Worm (Caenorhabditis elegans) whole organism, L4 larva: ENCODE data around the gene clec-41.
A peak's percentile ranks its signal among the peaks of the same experiment; 100 is the strongest.

Source experiments
- F37D6.2 ChIP-seq: sonication (generic microtip); optimal IDR thresholded peaks from 2 replicates; lab custom pipeline; 2016; ENCODE audit warnings: mild to moderate bottlenecking, missing genetic modification characterization, missing compliant biosample characterization
- F49E8.2 ChIP-seq: sonication (generic microtip); optimal IDR thresholded peaks from 2 replicates; lab custom pipeline; 2016; ENCODE audit warnings: missing compliant biosample characterization, mild to moderate bottlenecking, missing genetic modification characterization, borderline replicate concordance
- T20F7.1 ChIP-seq: fragments of 200-800 bp; sonication (Bioruptor generic); optimal IDR thresholded peaks from 2 replicates; lab custom pipeline; 2018; ENCODE audit warnings: mild to moderate bottlenecking, missing genetic modification characterization, missing compliant biosample characterization
- Y75B8A.6 ChIP-seq: fragments of 200-800 bp; sonication (Bioruptor generic); IDR thresholded peaks from 2 replicates; pipeline ENCODE4 v1.3.6; 2022; ENCODE audit warnings: missing genetic modification reagents, missing genetic modification characterization, missing compliant biosample characterization
- ZK337.2 ChIP-seq: fragments of 200-800 bp; sonication (Bioruptor generic); IDR thresholded peaks from 2 replicates; pipeline ENCODE4 v1.3.6; 2022; ENCODE audit warnings: missing genetic modification reagents, missing genetic modification characterization, missing compliant biosample characterization
- aha-1 ChIP-seq: fragments of 150-350 bp; peaks from one replicate; lab custom pipeline; 2014; ENCODE audit warnings: missing biosample characterization, missing genetic modification characterization
- aly-2 ChIP-seq: sonication (generic microtip); optimal IDR thresholded peaks from 2 replicates; lab custom pipeline; 2018; ENCODE audit warnings: missing biosample characterization, missing genetic modification characterization
- ama-1 ChIP-seq: fragments of 150-350 bp; optimal IDR thresholded peaks from 2 replicates; lab custom pipeline; 2014; ENCODE audit warnings: inconsistent platforms, mixed read lengths
- arid-1 ChIP-seq: fragments of 200-800 bp; sonication (Bioruptor generic); conservative IDR thresholded peaks from 2 replicates; pipeline ENCODE4 v1.3.6; 2022; ENCODE audit warnings: missing genetic modification reagents, missing genetic modification characterization, missing compliant biosample characterization
- ceh-20 ChIP-seq: fragments of 200-800 bp; sonication (Bioruptor generic); IDR thresholded peaks from 2 replicates; pipeline ENCODE4 v1.3.6; 2022; ENCODE audit warnings: missing genetic modification reagents, missing genetic modification characterization, missing compliant biosample characterization
- ceh-28 ChIP-seq: fragments of 150-350 bp; optimal IDR thresholded peaks from 2 replicates; lab custom pipeline; 2014; ENCODE audit warnings: missing biosample characterization, missing genetic modification reagents, missing genetic modification characterization
- ceh-82 ChIP-seq: sonication (generic microtip); optimal IDR thresholded peaks from 2 replicates; lab custom pipeline; 2017; ENCODE audit warnings: missing biosample characterization, missing genetic modification characterization
- ces-1 ChIP-seq: fragments of 150-350 bp; sonication (generic microtip); optimal IDR thresholded peaks from 4 replicates; lab custom pipeline; 2014; ENCODE audit warnings: missing biosample characterization, missing genetic modification reagents, missing genetic modification characterization
- dmd-6 ChIP-seq: fragments of 200-800 bp; sonication (Bioruptor generic); IDR thresholded peaks from 2 replicates; pipeline ENCODE4 v1.3.6; 2022; ENCODE audit warnings: missing genetic modification reagents, missing genetic modification characterization, missing compliant biosample characterization
- dmd-8 ChIP-seq: fragments of 200-800 bp; sonication (Bioruptor generic); IDR thresholded peaks from 2 replicates; pipeline ENCODE4 v1.3.6; 2022; ENCODE audit warnings: missing genetic modification characterization, missing compliant biosample characterization
- dpl-1 ChIP-seq: fragments of 150-350 bp; optimal IDR thresholded peaks from 2 replicates; lab custom pipeline; 2014; ENCODE audit warnings: missing biosample characterization, missing genetic modification reagents, missing genetic modification characterization
- egl-27 ChIP-seq: sonication (generic microtip); optimal IDR thresholded peaks from 3 replicates; lab custom pipeline; 2017; ENCODE audit warnings: missing biosample characterization, missing genetic modification reagents, missing genetic modification characterization
- fkh-10 ChIP-seq: fragments of 150-350 bp; optimal IDR thresholded peaks from 2 replicates; lab custom pipeline; 2014; ENCODE audit warnings: missing biosample characterization, missing genetic modification reagents, missing genetic modification characterization
- gei-8 ChIP-seq: fragments of 200-800 bp; sonication (Bioruptor generic); optimal IDR thresholded peaks from 2 replicates; lab custom pipeline; 2018; ENCODE audit warnings: mild to moderate bottlenecking, missing genetic modification characterization, missing compliant biosample characterization
- hif-1 ChIP-seq, 2 experiments: sonication (generic microtip); optimal IDR thresholded peaks; 2 replicates each; lab custom pipeline; 2016 to 2017; ENCODE audit warnings: missing compliant biosample characterization in 2 of 2, missing genetic modification characterization in 2 of 2, missing genetic modification reagents in 2 of 2, missing genotype in 2 of 2, mild to moderate bottlenecking in 1 of 2
- hmg-1.1 ChIP-seq: fragments of 200-800 bp; sonication (Bioruptor generic); IDR thresholded peaks from 2 replicates; pipeline ENCODE4 v1.3.6; 2022; ENCODE audit warnings: missing genetic modification reagents, missing genetic modification characterization, missing compliant biosample characterization
- lsy-2 ChIP-seq, 2 experiments: fragments of 150-350 bp in 1 of 2; sonication (generic microtip) in 1 of 2; optimal IDR thresholded peaks; 2 replicates each; lab custom pipeline; 2014 to 2017; ENCODE audit warnings: missing biosample characterization in 2 of 2, missing genetic modification characterization in 2 of 2
- madf-9 ChIP-seq: fragments of 200-800 bp; sonication (Bioruptor generic); conservative IDR thresholded peaks from 2 replicates; pipeline ENCODE4 v1.3.6; 2022; ENCODE audit warnings: missing genetic modification reagents, missing genetic modification characterization, missing compliant biosample characterization
- mxl-2 ChIP-seq: fragments of 200-800 bp; sonication (Bioruptor generic); conservative IDR thresholded peaks from 2 replicates; pipeline ENCODE4 v1.3.6; 2022; ENCODE audit warnings: missing genetic modification reagents, missing genetic modification characterization, missing compliant biosample characterization
- nhr-11 ChIP-seq: fragments of 150-350 bp; optimal IDR thresholded peaks from 2 replicates; lab custom pipeline; 2014; ENCODE audit warnings: missing biosample characterization, missing genetic modification characterization
- nhr-111 ChIP-seq: fragments of 200-800 bp; sonication (Bioruptor generic); optimal IDR thresholded peaks from 2 replicates; lab custom pipeline; 2018; ENCODE audit warnings: mild to moderate bottlenecking, missing genetic modification characterization, missing compliant biosample characterization
- nhr-25 ChIP-seq: sonication (generic microtip); optimal IDR thresholded peaks from 2 replicates; lab custom pipeline; 2017; ENCODE audit warnings: missing genetic modification characterization, mild to moderate bottlenecking, missing compliant biosample characterization, antibody characterized with exemption, moderate library complexity, borderline replicate concordance; ENCODE audit not compliant: insufficient read depth
- nhr-41 ChIP-seq: fragments of 200-800 bp; sonication (Bioruptor generic); IDR thresholded peaks from 2 replicates; pipeline ENCODE4 v1.3.6; 2022; ENCODE audit warnings: missing genetic modification reagents, missing genetic modification characterization, missing compliant biosample characterization
- nhr-42 ChIP-seq: fragments of 200-800 bp; sonication (Bioruptor generic); IDR thresholded peaks from 2 replicates; pipeline ENCODE4 v1.3.6; 2022; ENCODE audit warnings: missing genetic modification characterization, missing compliant biosample characterization
- pha-4 ChIP-seq, 2 experiments: fragments of 150-350 bp in 1 of 2; fragments of 200-800 bp in 1 of 2; sonication (Bioruptor generic) in 1 of 2; IDR thresholded peaks in 1 of 2; optimal IDR thresholded peaks in 1 of 2; 2 replicates each; pipeline versions ENCODE4 v1.3.6 to Lab custom; 2014 to 2022; ENCODE audit warnings: missing genetic modification characterization in 2 of 2, missing genetic modification reagents in 2 of 2, missing biosample characterization in 1 of 2, missing compliant biosample characterization in 1 of 2
- php-3 ChIP-seq: fragments of 200-800 bp; sonication (Bioruptor generic); IDR thresholded peaks from 2 replicates; pipeline ENCODE4 v1.3.6; 2022; ENCODE audit warnings: missing genetic modification reagents, missing genetic modification characterization, missing compliant biosample characterization
- spr-1 ChIP-seq: sonication (generic microtip); optimal IDR thresholded peaks from 2 replicates; lab custom pipeline; 2016; ENCODE audit warnings: mild to moderate bottlenecking, missing genetic modification characterization, missing compliant biosample characterization
- spr-3 ChIP-seq: fragments of 200-800 bp; sonication (Bioruptor generic); optimal IDR thresholded peaks from 2 replicates; lab custom pipeline; 2018; ENCODE audit warnings: mild to moderate bottlenecking, missing genetic modification characterization, missing compliant biosample characterization
- unc-130 ChIP-seq: sonication (generic microtip); optimal IDR thresholded peaks from 2 replicates; lab custom pipeline; 2016; ENCODE audit warnings: missing genetic modification reagents, missing genetic modification characterization, missing compliant biosample characterization
- unc-62 ChIP-seq, 3 experiments: fragments of 150-350 bp in 1 of 3; sonication (generic microtip); optimal IDR thresholded peaks in 2 of 3; peaks in 1 of 3; 1 replicate in 1 of 3; 2 replicates in 2 of 3; lab custom pipeline; 2014 to 2017; ENCODE audit warnings: missing biosample characterization in 3 of 3, missing genetic modification characterization in 3 of 3, missing genetic modification reagents in 3 of 3, missing genotype in 1 of 3
- zip-2 ChIP-seq: fragments of 150-350 bp; optimal IDR thresholded peaks from 2 replicates; lab custom pipeline; 2014; ENCODE audit warnings: missing biosample characterization, missing genetic modification characterization

The clec-41 gene

DNA sequence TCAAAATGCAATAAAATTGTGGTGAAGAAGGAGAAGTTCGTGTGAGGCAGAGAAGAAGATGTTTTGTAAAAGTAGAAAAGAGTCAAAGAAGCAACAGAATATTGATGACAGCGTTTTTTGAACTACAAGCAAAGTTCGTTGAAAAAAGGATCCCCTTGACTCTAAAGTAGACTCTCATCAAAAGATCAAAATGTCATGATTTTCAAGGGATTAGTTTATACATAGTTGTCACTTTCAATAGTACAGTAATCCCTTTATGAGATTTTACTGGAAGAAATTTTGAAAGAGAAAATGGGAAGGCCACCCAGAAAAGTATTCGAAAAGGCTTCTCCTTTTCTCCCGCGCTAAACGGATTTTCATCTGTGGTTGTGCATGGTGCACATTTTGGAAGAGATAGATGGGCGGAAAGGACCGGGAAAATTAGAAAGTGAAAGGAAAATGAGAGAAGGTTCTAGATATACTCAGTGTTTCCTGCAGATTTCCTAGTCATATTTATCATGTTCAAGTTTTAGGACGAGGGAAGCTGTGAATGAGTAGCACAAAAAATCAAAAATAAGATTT, 24.9 kb downstream of the clec-41 start:
- TF ChIP-seq spr-1 (tag; lab: Kevin White, UChicago) = no peak
- TF ChIP-seq unc-62 (GFP tag; optimal IDR thresholded peaks at IDR 0.05 in 1 of 2; lab: Kevin White, UChicago) = peak in 1 of 2 experiments; percentile 91
- no peak for TF ChIP-seq unc-62 (tag; optimal IDR thresholded peaks at IDR 0.05; lab: Kevin White, UChicago)
- TF ChIP-seq, all 104 proteins: peak for 1

- no peak for TF ChIP-seq spr-3
- 0 out of 2 replicates have a peak, but pooled peaks have one; percentile 23 for TF ChIP-seq ceh-20
- TF ChIP-seq ZK337.2 (GFP tag; lab: Robert Waterston, UW) = no peak
- peak; percentile 97 for TF ChIP-seq aha-1 (tag; lab: Kevin White, UChicago)
- no peak for TF ChIP-seq dpl-1
- TF ChIP-seq, all 104 proteins: peak for 2
These were observed 26.2 kb downstream of the clec-41 start for ce11 chrV:13111599-13112191.

ce11 chrV:13105840-13106429, 32.0 kb downstream of the clec-41 start:
- no peak for TF ChIP-seq madf-9 (GFP tag; lab: Robert Waterston, UW)
- peak; percentile 15; the same call in 1 of the 2 replicates for TF ChIP-seq dmd-6 (GFP tag; lab: Robert Waterston, UW)
- peak in 1 of 2 experiments; percentile 84 for TF ChIP-seq unc-62 (GFP tag; optimal IDR thresholded peaks at IDR 0.05 in 1 of 2; lab: Kevin White, UChicago)
- no peak for TF ChIP-seq unc-62 (tag; optimal IDR thresholded peaks at IDR 0.05; lab: Kevin White, UChicago)

DNA sequence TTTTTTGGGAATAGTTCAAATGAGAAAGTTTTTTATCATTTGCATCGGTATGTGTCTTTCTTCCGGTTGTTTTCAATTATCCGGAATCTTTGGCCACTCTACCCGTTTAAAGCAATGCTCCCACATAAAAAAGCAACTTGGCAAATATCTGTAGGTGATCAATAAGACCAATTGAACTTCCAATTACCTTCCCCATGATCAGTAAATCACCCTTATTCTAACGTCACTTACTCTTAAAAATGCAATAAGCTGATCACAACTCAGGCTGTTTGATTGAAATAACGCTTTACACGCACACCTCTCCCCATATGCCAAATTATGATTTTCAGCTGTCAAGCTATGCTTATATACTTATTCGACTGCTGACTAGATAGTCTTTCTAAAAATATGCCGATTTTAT, 42.2 kb downstream of the clec-41 start, which contains the start of gene C34B4.5:
Gene C34B4.5 (plus strand): TSS at position 301 of the 400 bp plus-strand sequence.
- TF ChIP-seq unc-130 (no peak), ceh-28 (no peak), dpl-1 (no peak), nhr-111 (GFP tag; lab: Kevin White, UChicago) (no peak), hif-1 (tag; optimal IDR thresholded peaks at IDR 0.05; lab: Kevin White, UChicago) (no peak), mxl-2 (GFP tag; lab: Robert Waterston, UW) (no peak), egl-27 (no peak), nhr-42 (GFP tag; lab: Robert Waterston, UW) (no peak), lsy-2 (tag; optimal IDR thresholded peaks at IDR 0.05; lab: Kevin White, UChicago) (no peak), aly-2 (tag; lab: Kevin White, UChicago) (no peak), pha-4 (GFP tag; IDR thresholded peaks at IDR 0.05; lab: Robert Waterston, UW) (no peak), pha-4 (tag; optimal IDR thresholded peaks at IDR 0.05; lab: Kevin White, UChicago) (no peak), arid-1 (GFP tag; lab: Robert Waterston, UW) (no peak), ceh-82 (no peak), fkh-10 (no peak)

DNA sequence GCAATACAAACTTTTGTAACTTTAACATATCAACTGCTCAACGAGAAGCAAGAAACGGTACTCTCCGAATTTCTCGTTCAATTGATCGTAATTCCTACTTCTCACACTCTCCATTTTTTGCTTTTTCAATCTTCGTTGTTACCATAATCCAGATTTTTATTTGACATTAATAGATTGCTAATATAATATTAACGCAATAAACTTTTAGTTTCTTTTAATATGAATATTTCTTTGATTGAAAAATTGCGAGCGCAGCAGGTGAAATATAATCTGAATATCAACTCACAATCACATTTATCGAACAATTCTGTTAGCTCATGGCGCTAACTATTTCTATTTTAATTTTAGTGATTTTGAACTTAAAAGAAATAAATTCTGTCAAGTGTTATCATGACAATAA, 45.6 kb downstream of the clec-41 start, which contains the start of gene lurp-4:
Gene lurp-4 (plus strand): TSS at position 301 of the 400 bp plus-strand sequence.
- no peak for TF ChIP-seq Y75B8A.6
- TF ChIP-seq F49E8.2 (tag; lab: Kevin White, UChicago) = no peak
- TF ChIP-seq, all 104 proteins: peak for 0

ce11 chrV:13090130-13090770, 47.7 kb downstream of the clec-41 start, which contains the start of gene C34B4.4:
C34B4.4 (plus strand) TSS chrV:13090405.
- 0 out of 2 replicates have a peak, but pooled peaks have one; percentile 42 for TF ChIP-seq ZK337.2 (GFP tag; lab: Robert Waterston, UW)
- no peak for TF ChIP-seq ceh-28
- TF ChIP-seq nhr-41 (GFP tag; lab: Robert Waterston, UW) = no peak
- TF ChIP-seq ama-1 = peak; percentile 36
- TF ChIP-seq php-3 (GFP tag; lab: Robert Waterston, UW) = no peak
- peak; percentile 90 for TF ChIP-seq aha-1 (tag; lab: Kevin White, UChicago)
- no peak for TF ChIP-seq dmd-8
- peak; percentile 1 for TF ChIP-seq T20F7.1
- TF ChIP-seq nhr-111 (GFP tag; lab: Kevin White, UChicago) = peak; percentile 24
- no peak for TF ChIP-seq nhr-25 (tag; lab: Kevin White, UChicago)
- TF ChIP-seq spr-3 = peak; percentile 47
- TF ChIP-seq nhr-11 = no peak
- no peak for TF ChIP-seq gei-8 (GFP tag; lab: Kevin White, UChicago)
- TF ChIP-seq ces-1 (GFP tag; lab: Kevin White, UChicago) = no peak
- TF ChIP-seq ceh-20 = no peak
- no peak for TF ChIP-seq F37D6.2 (tag; lab: Kevin White, UChicago)
- no peak for TF ChIP-seq zip-2 (tag; lab: Kevin White, UChicago)
- TF ChIP-seq hmg-1.1 (GFP tag; lab: Robert Waterston, UW) = no peak
